Worm (Caenorhabditis elegans): ENCODE measurements around the gene nse-4.

nse-4 gene

ce11 chrIV:11493899-11494298 is 13.3 kb downstream of the nse-4 start:
- no peak for TF ChIP-seq nfya-1 (tag; optimal IDR thresholded peaks at IDR 0.05; ENCODE audit: insufficient read depth)
- peak; percentile 29 for TF ChIP-seq ceh-28 (tag; optimal IDR thresholded peaks at IDR 0.05)
- TF ChIP-seq nhr-43 (tag; optimal IDR thresholded peaks at IDR 0.05; ENCODE audit: poor library complexity, severe bottlenecking) = peak; percentile 34
- peak; percentile 45 for TF ChIP-seq nhr-25 (tag; optimal IDR thresholded peaks at IDR 0.05)
- TF ChIP-seq nhr-23 (tag; optimal IDR thresholded peaks at IDR 0.05) = peak; percentile 47

- TF ChIP-seq eor-1 (tag; optimal IDR thresholded peaks at IDR 0.05) (no peak), nfya-1 (tag; optimal IDR thresholded peaks at IDR 0.05; ENCODE audit: insufficient read depth) (peak; percentile 63), lin-39 (tag; optimal IDR thresholded peaks at IDR 0.05) (peak; percentile 45), nhr-67 (tag; optimal IDR thresholded peaks at IDR 0.05) (no peak), zag-1 (tag; optimal IDR thresholded peaks at IDR 0.05) (no peak), nhr-11 (tag; optimal IDR thresholded peaks at IDR 0.05) (no peak), fos-1 (tag; optimal IDR thresholded peaks at IDR 0.05) (no peak), fkh-10 (GFP tag; optimal IDR thresholded peaks at IDR 0.05) (peak; percentile 18), hmg-11 (tag; optimal IDR thresholded peaks at IDR 0.05) (peak; percentile 59), elt-2 (tag; optimal IDR thresholded peaks at IDR 0.05) (no peak), egl-5 (tag; optimal IDR thresholded peaks at IDR 0.05) (no peak), elt-1 (tag; optimal IDR thresholded peaks at IDR 0.05) (peak; percentile 34), skn-1 (tag; optimal IDR thresholded peaks at IDR 0.05) (no peak), snpc-4 (tag; optimal IDR thresholded peaks at IDR 0.05) (no peak)
Measured at ce11 chrIV:11494924-11495323, 14.3 kb downstream of the nse-4 start.

DNA sequence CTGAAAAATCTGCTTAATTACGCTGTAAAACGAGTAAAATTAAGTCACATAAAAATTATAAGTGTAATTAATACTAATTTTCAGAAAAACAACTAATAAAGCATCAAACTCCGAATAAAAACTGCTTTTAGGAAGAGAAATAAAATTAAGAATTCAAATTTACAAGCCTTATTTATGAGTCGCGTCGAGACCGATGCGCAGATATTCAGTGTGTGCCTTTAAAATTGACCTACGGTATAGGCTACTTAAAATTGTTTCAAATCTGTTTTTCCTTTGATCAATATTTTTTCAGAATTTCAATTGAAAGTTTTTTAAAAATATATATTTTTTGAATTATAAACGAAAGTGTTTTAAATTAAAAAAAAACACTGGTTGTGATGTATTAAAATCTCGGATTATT is 17.5 kb downstream of the nse-4 start, which contains the start of gene sms-1:
sms-1 (minus strand) TSS at position 6 of the 400 bp plus-strand sequence.
- TF ChIP-seq daf-12 (tag; optimal IDR thresholded peaks at IDR 0.05) = no peak
- TF ChIP-seq nhr-28 (tag; optimal IDR thresholded peaks at IDR 0.05) = no peak
- no peak for TF ChIP-seq mml-1 (tag; optimal IDR thresholded peaks at IDR 0.05)
- no peak for TF ChIP-seq nhr-25 (tag; optimal IDR thresholded peaks at IDR 0.05)

- TF ChIP-seq eor-1 (tag; optimal IDR thresholded peaks at IDR 0.05) (no peak), nhr-77 (tag; optimal IDR thresholded peaks at IDR 0.05) (no peak), fos-1 (tag; optimal IDR thresholded peaks at IDR 0.05) (no peak), snpc-4 (tag; optimal IDR thresholded peaks at IDR 0.05) (no peak), aly-2 (tag; optimal IDR thresholded peaks at IDR 0.05) (no peak), fkh-10 (GFP tag; optimal IDR thresholded peaks at IDR 0.05) (no peak)
Measured at ce11 chrIV:11500421-11500820, 19.8 kb downstream of the nse-4 start, which contains the start of gene H21P03.10. Gene H21P03.10 (plus strand): TSS chrIV:11500721.

ce11 chrIV:11503654-11504053 is 23.0 kb downstream of the nse-4 start:
- TF ChIP-seq nhr-23 (tag; optimal IDR thresholded peaks at IDR 0.05) (peak; percentile 53), hmg-11 (tag; optimal IDR thresholded peaks at IDR 0.05) (no peak), ceh-28 (tag; optimal IDR thresholded peaks at IDR 0.05) (peak; percentile 13), fkh-2 (tag; optimal IDR thresholded peaks at IDR 0.05) (no peak), sea-2 (GFP tag; optimal IDR thresholded peaks at IDR 0.05) (no peak), pqm-1 (tag; optimal IDR thresholded peaks at IDR 0.05) (no peak)

DNA sequence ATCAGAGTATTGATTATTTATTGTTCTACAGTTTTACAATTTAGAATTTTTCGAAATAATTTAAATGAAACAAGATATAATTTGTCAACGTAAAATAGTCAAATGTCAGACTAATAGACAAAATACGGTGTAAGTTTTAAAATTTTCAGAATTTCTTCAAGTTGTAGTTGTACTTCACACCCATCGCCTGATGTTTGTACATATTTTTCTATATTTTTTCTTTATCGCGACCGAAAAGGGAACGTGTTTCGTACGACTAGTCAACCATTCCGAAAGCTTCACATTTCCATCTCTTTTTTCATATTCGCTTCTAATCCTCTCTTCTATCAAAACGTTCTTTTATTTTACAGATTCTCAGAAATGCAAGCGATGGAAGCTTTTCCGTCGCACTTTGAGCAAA is 23.8 kb downstream of the nse-4 start, which contains the start of gene twk-25:
twk-25 (plus strand) TSS at position 301 of the 400 bp plus-strand sequence.
- TF ChIP-seq mdl-1 (tag; optimal IDR thresholded peaks at IDR 0.05) (no peak), unc-62 (GFP tag; optimal IDR thresholded peaks at IDR 0.05) (no peak), fkh-10 (GFP tag; optimal IDR thresholded peaks at IDR 0.05) (no peak), snpc-4 (tag; optimal IDR thresholded peaks at IDR 0.05) (no peak), nhr-28 (tag; optimal IDR thresholded peaks at IDR 0.05) (no peak), egl-27 (tag; optimal IDR thresholded peaks at IDR 0.05) (no peak), pqm-1 (tag; optimal IDR thresholded peaks at IDR 0.05) (no peak), hmg-11 (tag; optimal IDR thresholded peaks at IDR 0.05) (no peak), ceh-16 (tag; optimal IDR thresholded peaks at IDR 0.05) (no peak), nhr-25 (tag; optimal IDR thresholded peaks at IDR 0.05) (no peak)

- TF ChIP-seq nhr-23 (tag; optimal IDR thresholded peaks at IDR 0.05) (no peak), ama-1 (optimal IDR thresholded peaks at IDR 0.05) (no peak), nhr-76 (tag; optimal IDR thresholded peaks at IDR 0.05) (no peak), unc-39 (tag; optimal IDR thresholded peaks at IDR 0.05) (no peak), fkh-2 (tag; optimal IDR thresholded peaks at IDR 0.05) (no peak), nhr-11 (tag; optimal IDR thresholded peaks at IDR 0.05) (no peak), skn-1 (tag; optimal IDR thresholded peaks at IDR 0.05) (no peak), pqm-1 (tag; optimal IDR thresholded peaks at IDR 0.05) (no peak), nhr-12 (tag; optimal IDR thresholded peaks at IDR 0.05) (no peak), ceh-16 (tag; optimal IDR thresholded peaks at IDR 0.05) (no peak), elt-3 (tag; optimal IDR thresholded peaks at IDR 0.05) (no peak)
Measured at ce11 chrIV:11510664-11511063, 30.0 kb downstream of the nse-4 start, which contains the start of gene M04B2.6. Gene M04B2.6 (minus strand): TSS chrIV:11510764.
